Fruit fly (Drosophila melanogaster) whole organism, embryonic: ENCODE measurements around the gene CG10467.

Experiments used
- Asciz ChIP-seq: fragments of 200-800 bp; sonication (Bioruptor generic); optimal IDR thresholded peaks from 2 replicates; lab custom pipeline; 2017; ENCODE audit warnings: missing biosample characterization, mild to moderate bottlenecking, missing genetic modification characterization, missing genetic modification reagents
- Awh ChIP-seq: fragments of 200-800 bp; sonication (Bioruptor generic); IDR thresholded peaks from 2 replicates; pipeline ENCODE4, ENCODE4 v1.3.6; 2022; ENCODE audit warnings: missing biosample characterization, missing genetic modification characterization
- CG10366 ChIP-seq: fragments of 200-800 bp; sonication (Bioruptor generic); IDR thresholded peaks from 2 replicates; pipeline ENCODE4 v1.3.6; 2022; ENCODE audit warnings: missing biosample characterization, missing genetic modification characterization
- CG10431 ChIP-seq: fragments of 200-800 bp; sonication (Bioruptor generic); optimal IDR thresholded peaks from 3 replicates; lab custom pipeline; 2018; ENCODE audit warnings: missing biosample characterization, mild to moderate bottlenecking, missing genetic modification characterization
- CG11247 ChIP-seq: fragments of 200-800 bp; sonication (Bioruptor generic); IDR thresholded peaks from 2 replicates; pipeline ENCODE4 v1.3.6; 2022; ENCODE audit warnings: missing biosample characterization, missing genetic modification characterization
- CG11456 ChIP-seq: fragments of 200-800 bp; sonication (Bioruptor generic); IDR thresholded peaks from 3 replicates; pipeline ENCODE4 v1.3.6; 2022; ENCODE audit warnings: missing biosample characterization, missing genetic modification characterization
- CG1233 ChIP-seq: fragments of 200-800 bp; sonication (Bioruptor generic); optimal IDR thresholded peaks from 4 replicates; lab custom pipeline; 2018; ENCODE audit warnings: missing biosample characterization, mild to moderate bottlenecking, missing genetic modification characterization
- CG13123 ChIP-seq: fragments of 200-800 bp; sonication (Bioruptor generic); optimal IDR thresholded peaks from 2 replicates; lab custom pipeline; 2016; ENCODE audit warnings: missing biosample characterization, missing genetic modification characterization
- CG1529 ChIP-seq: fragments of 200-800 bp; sonication (Bioruptor generic); optimal IDR thresholded peaks from 3 replicates; lab custom pipeline; 2018; ENCODE audit warnings: missing biosample characterization, missing genetic modification characterization
- CG1602 ChIP-seq: fragments of 200-800 bp; sonication (Bioruptor generic); optimal IDR thresholded peaks from 3 replicates; lab custom pipeline; 2016; ENCODE audit warnings: missing biosample characterization, missing genetic modification characterization
- CG17186 ChIP-seq: fragments of 200-800 bp; sonication (Bioruptor generic); optimal IDR thresholded peaks from 3 replicates; lab custom pipeline; 2017; ENCODE audit warnings: missing biosample characterization, missing genetic modification reagents, missing genetic modification characterization
- CG2202 ChIP-seq: fragments of 200-800 bp; sonication (Bioruptor generic); optimal IDR thresholded peaks from 2 replicates; lab custom pipeline; 2018; ENCODE audit warnings: missing biosample characterization, mild to moderate bottlenecking, missing genetic modification characterization
- CG30431 ChIP-seq: fragments of 200-800 bp; sonication (Bioruptor generic); optimal IDR thresholded peaks from 2 replicates; lab custom pipeline; 2017; ENCODE audit warnings: missing biosample characterization, missing genetic modification characterization
- CG34422 ChIP-seq: fragments of 200-800 bp; sonication (Bioruptor generic); IDR thresholded peaks from 3 replicates; pipeline ENCODE4 v1.3.6; 2022; ENCODE audit warnings: missing biosample characterization, missing genetic modification characterization
- CG4617 ChIP-seq: fragments of 200-800 bp; sonication (Bioruptor generic); optimal IDR thresholded peaks from 3 replicates; lab custom pipeline; 2016; ENCODE audit warnings: missing biosample characterization, missing genetic modification characterization, borderline replicate concordance
- CG4707 ChIP-seq: fragments of 200-800 bp; sonication (Bioruptor generic); optimal IDR thresholded peaks from 2 replicates; lab custom pipeline; 2018; ENCODE audit warnings: missing biosample characterization, mild to moderate bottlenecking, missing genetic modification characterization, moderate library complexity
- CG4730 ChIP-seq: fragments of 200-800 bp; sonication (Bioruptor generic); IDR thresholded peaks from 2 replicates; pipeline ENCODE4 v1.3.6; 2022; ENCODE audit warnings: missing biosample characterization, missing genetic modification characterization
- CG5245 ChIP-seq: fragments of 200-800 bp; sonication (Bioruptor generic); optimal IDR thresholded peaks from 3 replicates; lab custom pipeline; 2016; ENCODE audit warnings: missing biosample characterization, missing genetic modification characterization
- CG6791 ChIP-seq: fragments of 200-800 bp; sonication (Bioruptor generic); IDR thresholded peaks from 3 replicates; pipeline ENCODE4 v1.3.6; 2022; ENCODE audit warnings: missing biosample characterization, missing genetic modification characterization; ENCODE audit not compliant: partially characterized antibody
- CG7357 ChIP-seq: fragments of 200-800 bp; sonication (Bioruptor generic); IDR thresholded peaks from 3 replicates; pipeline ENCODE4 v1.3.6; 2022; ENCODE audit warnings: missing biosample characterization, missing genetic modification characterization
- CG7963 ChIP-seq: fragments of 200-800 bp; sonication (Bioruptor generic); IDR thresholded peaks from 3 replicates; pipeline ENCODE4 v1.3.6; 2022; ENCODE audit warnings: missing biosample characterization, missing genetic modification characterization; ENCODE audit not compliant: partially characterized antibody
- CG8924 ChIP-seq: fragments of 200-800 bp; optimal IDR thresholded peaks from 3 replicates; lab custom pipeline; 2019; ENCODE audit warnings: missing biosample characterization, mild to moderate bottlenecking, missing genetic modification characterization, moderate library complexity
- CG9876 ChIP-seq: fragments of 200-800 bp; sonication (Bioruptor generic); optimal IDR thresholded peaks from 2 replicates; lab custom pipeline; 2016; ENCODE audit warnings: missing biosample characterization, missing genetic modification characterization
- Deaf1 ChIP-seq: fragments of 200-800 bp; optimal IDR thresholded peaks from 3 replicates; lab custom pipeline; 2019; ENCODE audit warnings: missing biosample characterization, mild to moderate bottlenecking, missing genetic modification characterization, moderate library complexity
- Hey ChIP-seq: fragments of 200-800 bp; sonication (Bioruptor generic); optimal IDR thresholded peaks from 3 replicates; lab custom pipeline; 2018; ENCODE audit warnings: missing biosample characterization, mild to moderate bottlenecking, missing genetic modification characterization
- Hr39 ChIP-seq: fragments of >200 bp; optimal IDR thresholded peaks from 2 replicates; lab custom pipeline; 2017
- Jarid2 ChIP-seq: fragments of 200-800 bp; sonication (Bioruptor generic); optimal IDR thresholded peaks from 3 replicates; lab custom pipeline; 2017; ENCODE audit warnings: mild to moderate bottlenecking, missing biosample characterization, missing genetic modification reagents, missing genetic modification characterization
- Lhr ChIP-seq: fragments of 200-800 bp; sonication (Bioruptor generic); optimal IDR thresholded peaks from 3 replicates; lab custom pipeline; 2017; ENCODE audit warnings: mild to moderate bottlenecking, missing biosample characterization, missing genetic modification reagents, missing genetic modification characterization
- Nf-YA ChIP-seq: fragments of 200-800 bp; sonication (Bioruptor generic); IDR thresholded peaks from 2 replicates; pipeline ENCODE4 v1.3.6; 2022; ENCODE audit warnings: missing biosample characterization, missing genetic modification characterization
- Oli ChIP-seq: fragments of 200-800 bp; sonication (Bioruptor generic); optimal IDR thresholded peaks from 2 replicates; lab custom pipeline; 2018; ENCODE audit warnings: missing biosample characterization, mild to moderate bottlenecking, missing genetic modification characterization, moderate library complexity
- Taf1 ChIP-seq: fragments of 200-800 bp; sonication (Bioruptor generic); IDR thresholded peaks from 2 replicates; pipeline ENCODE4 v1.3.6; 2022; ENCODE audit warnings: missing biosample characterization, missing genetic modification characterization
- amos ChIP-seq: fragments of 200-800 bp; sonication (Bioruptor generic); IDR thresholded peaks from 2 replicates; pipeline ENCODE4 v1.3.6; 2022; ENCODE audit warnings: missing biosample characterization, missing genetic modification characterization; ENCODE audit not compliant: partially characterized antibody
- br ChIP-seq: fragments of >200 bp; optimal IDR thresholded peaks from 2 replicates; lab custom pipeline; 2017
- chif ChIP-seq, 2 experiments: fragments of 200-800 bp; sonication (Bioruptor generic); optimal IDR thresholded peaks; 3 replicates each; lab custom pipeline; 2016; ENCODE audit warnings: missing biosample characterization in 2 of 2, missing genetic modification characterization in 2 of 2
- croc ChIP-seq: fragments of 200-800 bp; sonication (Bioruptor generic); conservative IDR thresholded peaks from 3 replicates; pipeline ENCODE4 v1.3.6; 2022; ENCODE audit warnings: missing biosample characterization, missing genetic modification characterization
- da ChIP-seq: fragments of 200-800 bp; sonication (Bioruptor generic); optimal IDR thresholded peaks from 2 replicates; lab custom pipeline; 2016; ENCODE audit warnings: missing biosample characterization, missing genetic modification characterization
- fd64A ChIP-seq: fragments of 200-800 bp; sonication (Bioruptor generic); optimal IDR thresholded peaks from 3 replicates; lab custom pipeline; 2018; ENCODE audit warnings: missing biosample characterization, mild to moderate bottlenecking, missing genetic modification characterization
- fru ChIP-seq: fragments of >200 bp; optimal IDR thresholded peaks from 2 replicates; lab custom pipeline; 2017
- gcm2 ChIP-seq: fragments of 200-800 bp; sonication (Bioruptor generic); optimal IDR thresholded peaks from 2 replicates; lab custom pipeline; 2016; ENCODE audit warnings: missing biosample characterization, missing genetic modification characterization
- insv ChIP-seq, 2 experiments: fragments of 200-800 bp; sonication (Bioruptor generic); optimal IDR thresholded peaks; 3 replicates each; lab custom pipeline; 2016 to 2018; ENCODE audit warnings: missing biosample characterization in 2 of 2, missing genetic modification characterization in 2 of 2
- luna ChIP-seq: fragments of 200-800 bp; sonication (Bioruptor generic); optimal IDR thresholded peaks from 2 replicates; lab custom pipeline; 2016; ENCODE audit warnings: missing biosample characterization, missing genetic modification characterization
- mam ChIP-seq: fragments of 200-800 bp; sonication (Bioruptor generic); optimal IDR thresholded peaks from 3 replicates; lab custom pipeline; 2016; ENCODE audit warnings: missing biosample characterization, missing genetic modification characterization
- nerfin-1 ChIP-seq: fragments of 200-800 bp; sonication (Bioruptor generic); optimal IDR thresholded peaks from 3 replicates; lab custom pipeline; 2019; ENCODE audit warnings: missing biosample characterization, mild to moderate bottlenecking, missing genetic modification characterization, moderate library complexity
- nom ChIP-seq: fragments of 200-800 bp; sonication (Bioruptor generic); optimal IDR thresholded peaks from 2 replicates; lab custom pipeline; 2017; ENCODE audit warnings: missing biosample characterization, missing genetic modification characterization, mild to moderate bottlenecking, moderate library complexity, missing genetic modification reagents
- rib ChIP-seq: fragments of 200-800 bp; sonication (Bioruptor generic); IDR thresholded peaks from 2 replicates; pipeline ENCODE4 v1.3.6; 2022; ENCODE audit warnings: missing biosample characterization, missing genetic modification characterization
- row ChIP-seq: fragments of 200-800 bp; sonication (Bioruptor generic); IDR thresholded peaks from 3 replicates; pipeline ENCODE4 v1.3.6; 2022; ENCODE audit warnings: missing biosample characterization, missing genetic modification characterization
- scrt ChIP-seq: fragments of 200-800 bp; sonication (Bioruptor generic); optimal IDR thresholded peaks from 2 replicates; lab custom pipeline; 2018; ENCODE audit warnings: missing biosample characterization, mild to moderate bottlenecking, missing genetic modification characterization, moderate library complexity
- shn ChIP-seq: fragments of 200-800 bp; sonication (Bioruptor generic); optimal IDR thresholded peaks from 3 replicates; lab custom pipeline; 2016; ENCODE audit warnings: missing biosample characterization, missing genetic modification characterization
- sima ChIP-seq: fragments of 200-800 bp; sonication (Bioruptor generic); optimal IDR thresholded peaks from 2 replicates; lab custom pipeline; 2016; ENCODE audit warnings: missing biosample characterization, missing genetic modification characterization
- sna ChIP-seq: fragments of 200-800 bp; sonication (Bioruptor generic); IDR thresholded peaks from 2 replicates; pipeline ENCODE4 v1.3.6; 2022; ENCODE audit warnings: missing biosample characterization, missing genetic modification characterization; ENCODE audit not compliant: partially characterized antibody

CG10467 gene

DNA sequence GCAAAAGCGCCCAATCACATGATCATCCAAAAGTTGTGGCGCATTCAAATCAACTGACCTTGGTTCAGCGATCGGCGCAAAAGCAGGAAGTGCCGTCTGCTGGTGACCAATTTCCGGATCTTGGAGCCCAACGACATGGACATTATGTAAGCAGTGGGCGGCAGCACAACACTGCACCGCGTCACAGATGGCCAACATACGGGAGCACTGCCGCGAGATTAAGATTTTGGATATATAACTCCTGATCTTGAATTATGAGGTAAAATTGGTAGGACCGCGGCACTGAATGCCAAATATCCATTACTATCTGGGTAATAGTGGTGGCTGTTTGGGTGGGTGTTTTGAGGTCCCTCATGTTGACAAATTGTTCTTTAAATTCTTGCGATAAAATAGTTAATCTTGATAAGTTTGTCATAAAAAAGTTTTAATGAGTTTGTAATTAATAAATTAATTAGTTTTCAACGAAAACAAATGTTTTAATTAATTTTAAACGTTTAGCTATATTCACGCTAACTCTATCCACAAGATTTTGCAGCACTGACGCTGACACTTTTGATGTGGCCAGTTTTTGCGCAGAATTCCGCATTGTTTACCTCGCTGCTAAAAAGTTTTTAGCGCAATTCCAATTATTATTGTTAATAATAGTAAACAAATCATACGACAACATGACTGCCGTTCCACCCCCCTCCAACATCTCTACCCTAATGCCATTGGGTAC is 19.4 kb downstream of the CG10467 start, which contains the start of the genes CG13295 and CG6610 (continued):
- peak; percentile 29 for TF ChIP-seq CG1529 (GFP tag; lab: Kevin White, UChicago)
- peak; percentile 40 for TF ChIP-seq CG1602 (GFP tag; lab: Kevin White, UChicago)
- peak; percentile 51 for TF ChIP-seq CG1233
- no peak for TF ChIP-seq Awh
- TF ChIP-seq Lhr (GFP tag; lab: Kevin White, UChicago), result peak; percentile 13
- TF ChIP-seq br (lab: Kevin White, UChicago), result no peak
- TF ChIP-seq da, result no peak
- TF ChIP-seq CG8924 (tag; lab: Kevin White, UChicago), result peak; percentile 78
- TF ChIP-seq CG10366 (GFP tag; lab: Robert Waterston, UW), result peak; percentile 11; the same call in 1 of the 2 replicates
- no peak for TF ChIP-seq sna (GFP tag; lab: Robert Waterston, UW)
- peak; percentile 5 for TF ChIP-seq CG30431
- TF ChIP-seq row (GFP tag; lab: Robert Waterston, UW), result peak; percentile 95
- TF ChIP-seq luna (GFP tag; lab: Kevin White, UChicago), result no peak
- TF ChIP-seq Hey (tag; lab: Kevin White, UChicago), result no peak
- no peak for TF ChIP-seq CG5245 (GFP tag; lab: Kevin White, UChicago)
- TF ChIP-seq CG4730, result 0 out of 2 replicates have a peak, but pooled peaks have one; percentile 28
- TF ChIP-seq fd64A (GFP tag; lab: Kevin White, UChicago), result no peak
- no peak for TF ChIP-seq CG13123 (GFP tag; lab: Kevin White, UChicago)
- TF ChIP-seq mam (GFP tag; lab: Kevin White, UChicago), result peak; percentile 67
- TF ChIP-seq Taf1, result no peak
- peak in 1 of 2 experiments; percentile 25 for TF ChIP-seq insv (GFP tag; optimal IDR thresholded peaks at IDR 0.05; lab: Kevin White, UChicago)
- peak; percentile 27 for TF ChIP-seq Deaf1 (tag; lab: Kevin White, UChicago)
- TF ChIP-seq Asciz, result no peak
- TF ChIP-seq Jarid2 (GFP tag; lab: Kevin White, UChicago), result no peak
- TF ChIP-seq shn, result peak; percentile 19
- TF ChIP-seq rib (GFP tag; lab: Robert Waterston, UW), result no peak
- TF ChIP-seq CG11247 (GFP tag; lab: Robert Waterston, UW), result 0 out of 2 replicates have a peak, but pooled peaks have one; percentile 5
- peak; percentile 2 for TF ChIP-seq nom (GFP tag; lab: Kevin White, UChicago)
- TF ChIP-seq CG9876 (GFP tag; lab: Kevin White, UChicago), result no peak
- peak in 1 of 2 experiments; percentile 37 for TF ChIP-seq chif (GFP tag; optimal IDR thresholded peaks at IDR 0.05; lab: Kevin White, UChicago)
- no peak for TF ChIP-seq CG2202 (tag; lab: Kevin White, UChicago)
- TF ChIP-seq CG34422 (GFP tag; lab: Robert Waterston, UW), result 0 out of 3 replicates have a peak, but pooled peaks have one; percentile 21
- TF ChIP-seq CG4617 (GFP tag; lab: Kevin White, UChicago), result peak; percentile 20
- no peak for TF ChIP-seq CG4707
- TF ChIP-seq amos (GFP tag; lab: Robert Waterston, UW), result 0 out of 2 replicates have a peak, but pooled peaks have one; percentile 23
- peak; percentile 56 for TF ChIP-seq Oli (tag; lab: Kevin White, UChicago)
- 0 out of 3 replicates have a peak, but pooled peaks have one; percentile 29 for TF ChIP-seq CG7357 (GFP tag; lab: Robert Waterston, UW)
- TF ChIP-seq CG10431, result peak; percentile 97
- TF ChIP-seq CG17186 (GFP tag; lab: Kevin White, UChicago), result peak; percentile 15
- TF ChIP-seq Hr39 (lab: Kevin White, UChicago), result no peak
- no peak for TF ChIP-seq CG7963 (GFP tag; lab: Robert Waterston, UW)
- TF ChIP-seq nerfin-1, result peak; percentile 61
- peak; percentile 40 for TF ChIP-seq scrt (GFP tag; lab: Kevin White, UChicago)
- TF ChIP-seq sima (GFP tag; lab: Kevin White, UChicago), result no peak
- no peak for TF ChIP-seq Nf-YA (GFP tag; lab: Robert Waterston, UW)
- TF ChIP-seq fru, result no peak
- TF ChIP-seq CG11456 (GFP tag; lab: Robert Waterston, UW), result peak; percentile 3; the same call in 1 of the 3 replicates
- peak; percentile 48; the same call in 2 of the 3 replicates for TF ChIP-seq croc (GFP tag; lab: Robert Waterston, UW)
- no peak for TF ChIP-seq CG6791 (GFP tag; lab: Robert Waterston, UW)
- peak; percentile 24 for TF ChIP-seq gcm2 (GFP tag; lab: Kevin White, UChicago)
